Worm (Caenorhabditis elegans) whole organism, L4 larva: ENCODE results near the gene zfp-2.

ENCODE experiments used
- aly-2 ChIP-seq: sonication (generic microtip); optimal IDR thresholded peaks from 2 replicates; lab custom pipeline; 2018; ENCODE audit warnings: missing biosample characterization, missing genetic modification characterization
- daf-8 ChIP-seq: fragments of 200-800 bp; sonication (Bioruptor generic); IDR thresholded peaks from 2 replicates; pipeline ENCODE4 v1.3.6; 2022; ENCODE audit warnings: missing genetic modification characterization, missing compliant biosample characterization
- hlh-30 ChIP-seq: sonication (generic microtip); optimal IDR thresholded peaks from 2 replicates; lab custom pipeline; 2017; ENCODE audit warnings: antibody characterized with exemption, mild to moderate bottlenecking, missing genetic modification characterization, missing compliant biosample characterization; ENCODE audit not compliant: insufficient read depth
- lin-13 ChIP-seq: fragments of 150-350 bp; optimal IDR thresholded peaks from 2 replicates; lab custom pipeline; 2014; ENCODE audit warnings: missing biosample characterization, missing genetic modification reagents, missing genetic modification characterization
- lin-39 ChIP-seq: fragments of 150-350 bp; optimal IDR thresholded peaks from 2 replicates; lab custom pipeline; 2014; ENCODE audit warnings: missing biosample characterization, missing genetic modification reagents, missing genetic modification characterization
- mdl-1 ChIP-seq, 2 experiments: fragments of 150-350 bp in 1 of 2; sonication (generic microtip) in 1 of 2; optimal IDR thresholded peaks; 2 replicates each; lab custom pipeline; 2014 to 2017; ENCODE audit warnings: missing biosample characterization in 2 of 2, missing genetic modification characterization in 2 of 2
- nhr-111 ChIP-seq: fragments of 200-800 bp; sonication (Bioruptor generic); optimal IDR thresholded peaks from 2 replicates; lab custom pipeline; 2018; ENCODE audit warnings: mild to moderate bottlenecking, missing genetic modification characterization, missing compliant biosample characterization
- nhr-237 ChIP-seq: sonication (generic microtip); optimal IDR thresholded peaks from 2 replicates; lab custom pipeline; 2017; ENCODE audit warnings: missing biosample characterization, missing genetic modification characterization
- nhr-28 ChIP-seq: fragments of 150-350 bp; optimal IDR thresholded peaks from 2 replicates; lab custom pipeline; 2014; ENCODE audit warnings: missing biosample characterization, missing genetic modification characterization
- nhr-76 ChIP-seq: fragments of 150-350 bp; optimal IDR thresholded peaks from 2 replicates; lab custom pipeline; 2014; ENCODE audit warnings: missing biosample characterization, missing genetic modification characterization
- skn-1 ChIP-seq: fragments of 150-350 bp; optimal IDR thresholded peaks from 2 replicates; lab custom pipeline; 2014; ENCODE audit warnings: missing biosample characterization, missing genetic modification characterization
- snpc-4 ChIP-seq: fragments of 150-350 bp; optimal IDR thresholded peaks from 2 replicates; lab custom pipeline; 2014; ENCODE audit warnings: missing biosample characterization, missing genetic modification characterization
- zag-1 ChIP-seq: fragments of 150-350 bp; optimal IDR thresholded peaks from 2 replicates; lab custom pipeline; 2014; ENCODE audit warnings: missing biosample characterization, missing genetic modification characterization
- ztf-11 ChIP-seq: fragments of 150-350 bp; optimal IDR thresholded peaks from 2 replicates; lab custom pipeline; 2014; ENCODE audit warnings: missing biosample characterization, missing genetic modification characterization

ce11 chrII:9559929-9560328 lies 2.5 kb downstream of the zfp-2 start, which contains the start of gene F35H8.4:
- TF ChIP-seq snpc-4 (no peak), mdl-1 (tag; optimal IDR thresholded peaks at IDR 0.05; lab: Kevin White, UChicago) (no peak), nhr-76 (tag; lab: Kevin White, UChicago) (no peak), lin-13 (GFP tag; lab: Kevin White, UChicago) (no peak), nhr-111 (GFP tag; lab: Kevin White, UChicago) (no peak), zag-1 (no peak), skn-1 (tag; lab: Kevin White, UChicago) (no peak), nhr-28 (tag; lab: Kevin White, UChicago) (no peak), ztf-11 (no peak), nhr-237 (no peak), lin-39 (tag; lab: Kevin White, UChicago) (no peak), daf-8 (no peak), hlh-30 (tag; lab: Kevin White, UChicago) (no peak), aly-2 (tag; lab: Kevin White, UChicago) (no peak)
